Worm (Caenorhabditis elegans) whole organism, young adult: ENCODE data around the gene C28H8.2.
A peak's percentile ranks its signal among the peaks of the same experiment; 100 is the strongest.

Experiments
- F55B11.4 ChIP-seq: sonication (generic microtip); optimal IDR thresholded peaks from 2 replicates; lab custom pipeline; 2016; ENCODE audit warnings: missing compliant biosample characterization, missing genetic modification characterization, borderline replicate concordance; ENCODE audit not compliant: insufficient read depth
- egl-44 ChIP-seq: fragments of 200-800 bp; sonication (Bioruptor generic); IDR thresholded peaks from 2 replicates; pipeline ENCODE4 v1.3.6; 2022; ENCODE audit warnings: missing genetic modification reagents, missing genetic modification characterization, missing compliant biosample characterization
- ets-4 ChIP-seq: fragments of 200-800 bp; sonication (Bioruptor generic); optimal IDR thresholded peaks from 2 replicates; lab custom pipeline; 2018; ENCODE audit warnings: mild to moderate bottlenecking, missing genetic modification characterization, missing compliant biosample characterization
- hsf-1 ChIP-seq: fragments of 200-800 bp; sonication (Bioruptor generic); IDR thresholded peaks from 2 replicates; pipeline ENCODE4 v1.3.6; 2022; ENCODE audit warnings: missing genetic modification reagents, missing genetic modification characterization, missing compliant biosample characterization
- let-526 ChIP-seq: fragments of 200-800 bp; sonication (Bioruptor generic); IDR thresholded peaks from 2 replicates; pipeline ENCODE4 v1.3.6; 2022; ENCODE audit warnings: missing genetic modification reagents, missing genetic modification characterization, missing compliant biosample characterization
- lin-35 ChIP-seq, 3 experiments: fragments of 150-350 bp in 2 of 3; sonication (generic microtip) in 1 of 3; optimal IDR thresholded peaks; 2 replicates each; lab custom pipeline; 2014 to 2018; ENCODE audit warnings: missing biosample characterization in 3 of 3, missing genetic modification characterization in 3 of 3, missing genetic modification reagents in 3 of 3
- mcd-1 ChIP-seq: fragments of 200-800 bp; sonication (Bioruptor generic); IDR thresholded peaks from 2 replicates; pipeline ENCODE4 v1.3.6; 2022; ENCODE audit warnings: missing genetic modification reagents, missing genetic modification characterization, missing compliant biosample characterization
- rpc-1 ChIP-seq, 2 experiments: fragments of 150-350 bp in 1 of 2; sonication (generic microtip) in 1 of 2; optimal IDR thresholded peaks; 2 replicates each; lab custom pipeline; 2014 to 2018; ENCODE audit warnings: missing biosample characterization in 1 of 2, missing genetic modification characterization in 1 of 2, missing genetic modification reagents in 1 of 2, missing genotype in 1 of 2

- TF ChIP-seq let-526, result peak; percentile 65; the same call in 1 of the 2 replicates
- TF ChIP-seq F55B11.4 (tag; lab: Kevin White, UChicago), result no peak
- TF ChIP-seq lin-35 (GFP tag; optimal IDR thresholded peaks at IDR 0.05; lab: Kevin White, UChicago), result peak in 2 of 3 experiments; percentile 56 to 93
- no peak for TF ChIP-seq hsf-1 (GFP tag; lab: Robert Waterston, UW)
- no peak for TF ChIP-seq rpc-1 (optimal IDR thresholded peaks at IDR 0.05; lab: Kevin White, UChicago)
- TF ChIP-seq rpc-1 (tag; optimal IDR thresholded peaks at IDR 0.05; lab: Kevin White, UChicago), result no peak
- TF ChIP-seq mcd-1 (GFP tag; lab: Robert Waterston, UW), result peak; percentile 77
- TF ChIP-seq ets-4 (GFP tag; lab: Kevin White, UChicago), result no peak
- no peak for TF ChIP-seq egl-44 (GFP tag; lab: Robert Waterston, UW)
Observed at ce11 chrIII:5871760-5872159, 48.4 kb upstream of the C28H8.2 start, which contains the start of the genes F01F1.11 and F01F1.3.
